Worm (Caenorhabditis elegans) whole organism, L1 larva: ENCODE results near the gene exc-1.

Experiments
- C04F5.9 ChIP-seq: sonication (generic microtip); optimal IDR thresholded peaks from 2 replicates; lab custom pipeline; 2016; ENCODE audit warnings: missing genetic modification characterization, missing compliant biosample characterization
- aha-1 ChIP-seq: fragments of 150-350 bp; optimal IDR thresholded peaks from 2 replicates; lab custom pipeline; 2014; ENCODE audit warnings: missing biosample characterization, missing genetic modification characterization
- alr-1 ChIP-seq: fragments of 200-800 bp; sonication (Bioruptor generic); optimal IDR thresholded peaks from 2 replicates; lab custom pipeline; 2018; ENCODE audit warnings: borderline replicate concordance, mild to moderate bottlenecking, missing genetic modification characterization, missing compliant biosample characterization
- aly-2 ChIP-seq: fragments of 150-350 bp; optimal IDR thresholded peaks from 2 replicates; lab custom pipeline; 2014; ENCODE audit warnings: missing biosample characterization, missing genetic modification characterization
- ama-1 ChIP-seq: fragments of 150-350 bp; optimal IDR thresholded peaks from 2 replicates; lab custom pipeline; 2014
- blmp-1 ChIP-seq: fragments of 150-350 bp; optimal IDR thresholded peaks from 2 replicates; lab custom pipeline; 2014; ENCODE audit warnings: missing biosample characterization, missing genetic modification characterization
- ceh-82 ChIP-seq, 3 experiments: fragments of 150-350 bp in 1 of 3; sonication (generic microtip) in 2 of 3; optimal IDR thresholded peaks; 2 replicates each; lab custom pipeline; 2014 to 2017; ENCODE audit warnings: missing biosample characterization in 3 of 3, missing genetic modification characterization in 3 of 3
- ceh-88 ChIP-seq: fragments of 200-800 bp; sonication (Bioruptor generic); IDR thresholded peaks from 2 replicates; pipeline ENCODE4 v1.3.6; 2022; ENCODE audit warnings: missing genetic modification characterization, missing compliant biosample characterization
- dsc-1 ChIP-seq: sonication (generic microtip); optimal IDR thresholded peaks from 2 replicates; lab custom pipeline; 2016; ENCODE audit warnings: mild to moderate bottlenecking, missing genetic modification characterization, missing compliant biosample characterization
- efl-1 ChIP-seq, 4 experiments: fragments of 150-350 bp; optimal IDR thresholded peaks in 3 of 4; peaks in 1 of 4; 1 replicate in 1 of 4; 2 replicates in 3 of 4; lab custom pipeline; 2014; ENCODE audit warnings: missing biosample characterization in 2 of 4, missing genetic modification characterization in 2 of 4, missing genetic modification reagents in 2 of 4
- fkh-10 ChIP-seq: sonication (generic microtip); optimal IDR thresholded peaks from 2 replicates; lab custom pipeline; 2017; ENCODE audit warnings: missing biosample characterization, missing genetic modification reagents, missing genetic modification characterization
- fkh-4 ChIP-seq: sonication (generic microtip); optimal IDR thresholded peaks from 2 replicates; lab custom pipeline; 2016; ENCODE audit warnings: missing compliant biosample characterization, missing genetic modification characterization, borderline replicate concordance
- hlh-17 ChIP-seq: fragments of 200-800 bp; sonication (Bioruptor generic); optimal IDR thresholded peaks from 2 replicates; lab custom pipeline; 2018; ENCODE audit warnings: missing genetic modification characterization, mild to moderate bottlenecking, missing compliant biosample characterization, moderate library complexity, borderline replicate concordance
- irx-1 ChIP-seq: sonication (generic microtip); optimal IDR thresholded peaks from 2 replicates; lab custom pipeline; 2016; ENCODE audit warnings: missing genetic modification characterization, missing compliant biosample characterization
- jun-1 ChIP-seq: fragments of 150-350 bp; optimal IDR thresholded peaks from 2 replicates; lab custom pipeline; 2014; ENCODE audit warnings: missing biosample characterization, missing genetic modification reagents, missing genetic modification characterization
- lin-13 ChIP-seq: fragments of 150-350 bp; optimal IDR thresholded peaks from 2 replicates; lab custom pipeline; 2014; ENCODE audit warnings: missing biosample characterization, missing genetic modification reagents, missing genetic modification characterization
- lin-14 ChIP-seq: fragments of 200-800 bp; sonication (Bioruptor generic); optimal IDR thresholded peaks from 2 replicates; lab custom pipeline; 2018; ENCODE audit warnings: mild to moderate bottlenecking, missing genetic modification characterization, moderate library complexity, missing compliant biosample characterization
- lin-15B ChIP-seq: fragments of 150-350 bp; sonication (generic microtip); optimal IDR thresholded peaks from 3 replicates; lab custom pipeline; 2014; ENCODE audit warnings: missing biosample characterization, missing genetic modification characterization
- mdl-1 ChIP-seq, 2 experiments: fragments of 150-350 bp; optimal IDR thresholded peaks; 2 replicates each; lab custom pipeline; 2014 to 2017; ENCODE audit warnings: missing biosample characterization in 2 of 2, missing genetic modification characterization in 2 of 2, inconsistent platforms in 1 of 2
- nhr-28 ChIP-seq: fragments of 150-350 bp; optimal IDR thresholded peaks from 2 replicates; lab custom pipeline; 2014; ENCODE audit warnings: missing biosample characterization, missing genetic modification characterization
- nhr-47 ChIP-seq: sonication (generic microtip); optimal IDR thresholded peaks from 2 replicates; lab custom pipeline; 2016; ENCODE audit warnings: mild to moderate bottlenecking, missing genetic modification characterization, moderate library complexity, missing compliant biosample characterization
- nhr-84 ChIP-seq: sonication (generic microtip); optimal IDR thresholded peaks from 2 replicates; lab custom pipeline; 2017; ENCODE audit warnings: missing biosample characterization, missing genetic modification characterization
- nhr-85 ChIP-seq: sonication (generic microtip); peaks from one replicate; lab custom pipeline; 2016; ENCODE audit warnings: missing genetic modification characterization, inconsistent platforms, missing compliant biosample characterization
- nhr-90 ChIP-seq: sonication (generic microtip); optimal IDR thresholded peaks from 2 replicates; lab custom pipeline; 2016; ENCODE audit warnings: mild to moderate bottlenecking, missing genetic modification characterization, missing compliant biosample characterization; ENCODE audit not compliant: poor library complexity
- pax-3 ChIP-seq: fragments of 200-800 bp; sonication (Bioruptor generic); optimal IDR thresholded peaks from 2 replicates; lab custom pipeline; 2018; ENCODE audit warnings: mild to moderate bottlenecking, missing genetic modification characterization, moderate library complexity, missing compliant biosample characterization
- pqm-1 ChIP-seq: sonication (generic microtip); optimal IDR thresholded peaks from 3 replicates; lab custom pipeline; 2017; ENCODE audit warnings: missing biosample characterization, missing genetic modification characterization
- rnt-1 ChIP-seq: sonication (generic microtip); optimal IDR thresholded peaks from 2 replicates; lab custom pipeline; 2016; ENCODE audit warnings: mild to moderate bottlenecking, missing genetic modification characterization, moderate library complexity, missing compliant biosample characterization
- skn-1 ChIP-seq: fragments of 150-350 bp; optimal IDR thresholded peaks from 2 replicates; lab custom pipeline; 2014; ENCODE audit warnings: missing biosample characterization, missing genetic modification characterization
- snu-23 ChIP-seq: sonication (generic microtip); optimal IDR thresholded peaks from 2 replicates; lab custom pipeline; 2016; ENCODE audit warnings: missing genetic modification characterization, missing compliant biosample characterization
- sox-4 ChIP-seq: sonication (generic microtip); optimal IDR thresholded peaks from 2 replicates; lab custom pipeline; 2016; ENCODE audit warnings: missing genetic modification characterization, missing compliant biosample characterization
- sup-37 ChIP-seq: fragments of 200-800 bp; sonication (Bioruptor generic); optimal IDR thresholded peaks from 2 replicates; lab custom pipeline; 2018; ENCODE audit warnings: mild to moderate bottlenecking, missing genetic modification characterization, missing compliant biosample characterization
- swsn-7 ChIP-seq: sonication (generic microtip); optimal IDR thresholded peaks from 2 replicates; lab custom pipeline; 2016; ENCODE audit warnings: missing genetic modification characterization, missing compliant biosample characterization
- tbx-2 ChIP-seq: sonication (generic microtip); optimal IDR thresholded peaks from 2 replicates; lab custom pipeline; 2016; ENCODE audit warnings: missing genetic modification characterization, missing compliant biosample characterization
- unc-30 ChIP-seq: sonication (generic microtip); optimal IDR thresholded peaks from 2 replicates; lab custom pipeline; 2017; ENCODE audit warnings: missing biosample characterization, missing genetic modification characterization
- vab-15 ChIP-seq: sonication (generic microtip); optimal IDR thresholded peaks from 2 replicates; lab custom pipeline; 2017; ENCODE audit warnings: missing genotype, mild to moderate bottlenecking, missing genetic modification characterization, missing compliant biosample characterization
- zip-4 ChIP-seq: fragments of 200-800 bp; sonication (Bioruptor generic); optimal IDR thresholded peaks from 2 replicates; lab custom pipeline; 2018; ENCODE audit warnings: mild to moderate bottlenecking, missing genetic modification characterization, moderate library complexity, missing compliant biosample characterization
- ztf-11 ChIP-seq, 2 experiments: sonication (generic microtip); optimal IDR thresholded peaks; 2 replicates each; lab custom pipeline; 2016 to 2017; ENCODE audit warnings: missing genetic modification characterization in 2 of 2, missing biosample characterization in 1 of 2, missing compliant biosample characterization in 1 of 2

Gene exc-1

DNA sequence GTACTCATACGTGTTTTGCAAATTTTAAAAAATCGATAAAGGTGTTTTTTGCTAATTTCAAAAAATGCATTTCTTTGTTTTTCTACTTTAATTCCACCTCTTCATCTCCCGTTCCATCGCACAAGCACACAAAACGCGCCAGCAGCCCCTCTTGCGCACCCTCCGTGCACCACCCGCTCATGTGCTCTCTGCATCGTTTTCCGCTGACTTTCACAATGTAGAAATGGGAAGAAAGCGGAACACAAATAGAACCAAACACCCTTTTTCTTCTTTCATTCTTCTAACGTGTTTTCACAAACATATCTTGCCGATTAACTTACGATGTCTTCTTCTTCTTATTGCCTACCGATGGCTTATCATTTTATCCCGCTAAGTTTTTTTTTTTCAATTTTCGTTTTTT, 15.6 kb upstream of the exc-1 start (continued):
- TF ChIP-seq pax-3 (peak; percentile 26), blmp-1 (tag; lab: Kevin White, UChicago) (peak; percentile 51), mdl-1 (tag; optimal IDR thresholded peaks at IDR 0.05; lab: Kevin White, UChicago) (peak in 1 of 2 experiments; percentile 54), hlh-17 (GFP tag; lab: Kevin White, UChicago) (no peak), efl-1 (optimal IDR thresholded peaks at IDR 0.05; lab: Kevin White, UChicago) (peak; percentile 59 to 65), efl-1 (GFP tag; optimal IDR thresholded peaks at IDR 0.05 in 1 of 2; lab: Kevin White, UChicago) (peak; percentile 44 to 90), irx-1 (tag; lab: Kevin White, UChicago) (peak; percentile 55), fkh-10 (GFP tag; lab: Kevin White, UChicago) (peak; percentile 7), skn-1 (tag; lab: Kevin White, UChicago) (peak; percentile 76), ceh-82 (tag; optimal IDR thresholded peaks at IDR 0.05; lab: Kevin White, UChicago) (peak; percentile 26 to 83 (median 72))

ce11 chrX:15491110-15491509, 13.9 kb upstream of the exc-1 start:
- TF ChIP-seq sox-4 = no peak
- TF ChIP-seq ceh-82 (tag; optimal IDR thresholded peaks at IDR 0.05; lab: Kevin White, UChicago) = no peak
- TF ChIP-seq nhr-47 (tag; lab: Kevin White, UChicago) = no peak
- TF ChIP-seq lin-14 (GFP tag; lab: Kevin White, UChicago) = no peak
- TF ChIP-seq C04F5.9 = no peak
- no peak for TF ChIP-seq pax-3

DNA sequence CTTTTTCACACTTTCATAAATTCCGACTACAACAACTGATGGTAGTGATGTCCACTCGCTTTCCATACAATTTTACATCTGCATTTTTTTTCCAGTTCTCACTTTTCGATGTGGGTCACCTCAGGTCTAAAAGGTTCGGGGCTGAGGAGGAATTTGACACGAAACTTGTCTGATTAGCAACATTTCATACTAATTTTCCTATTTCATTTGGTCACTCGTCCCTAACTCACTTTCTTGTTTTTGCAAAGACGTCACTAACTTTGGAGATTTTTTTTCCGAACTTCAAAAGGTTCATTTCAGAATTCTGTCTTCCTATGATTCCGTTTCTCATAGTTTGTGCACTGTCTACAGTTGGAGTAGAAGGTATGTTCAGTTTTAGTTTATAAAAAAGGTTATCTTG, 10.6 kb upstream of the exc-1 start, which contains the start of gene H13N06.2:
Gene H13N06.2, plus strand, starts transcription at position 301 of the 400 bp plus-strand sequence.
- TF ChIP-seq sup-37 (GFP tag; lab: Kevin White, UChicago) (no peak), nhr-28 (no peak), rnt-1 (no peak), nhr-90 (no peak), ceh-88 (GFP tag; lab: Robert Waterston, UW) (no peak), efl-1 (optimal IDR thresholded peaks at IDR 0.05; lab: Kevin White, UChicago) (no peak), efl-1 (GFP tag; optimal IDR thresholded peaks at IDR 0.05 in 1 of 2; lab: Kevin White, UChicago) (no peak), pqm-1 (tag; lab: Kevin White, UChicago) (no peak), alr-1 (no peak), vab-15 (tag; lab: Kevin White, UChicago) (no peak), zip-4 (GFP tag; lab: Kevin White, UChicago) (no peak), nhr-85 (tag; lab: Kevin White, UChicago) (no peak), ztf-11 (tag; optimal IDR thresholded peaks at IDR 0.05; lab: Kevin White, UChicago) (no peak), dsc-1 (tag; lab: Kevin White, UChicago) (no peak), aha-1 (no peak), swsn-7 (tag; lab: Kevin White, UChicago) (no peak), nhr-84 (tag; lab: Kevin White, UChicago) (no peak), tbx-2 (no peak), jun-1 (tag; lab: Kevin White, UChicago) (no peak), fkh-4 (tag; lab: Kevin White, UChicago) (no peak), irx-1 (tag; lab: Kevin White, UChicago) (no peak)
- TF ChIP-seq, all 84 proteins: peak for 0

- TF ChIP-seq efl-1 (optimal IDR thresholded peaks at IDR 0.05; lab: Kevin White, UChicago) = no peak
- peak in 1 of 2 experiments; percentile 27 for TF ChIP-seq efl-1 (GFP tag; optimal IDR thresholded peaks at IDR 0.05 in 1 of 2; lab: Kevin White, UChicago)
- TF ChIP-seq lin-14 (GFP tag; lab: Kevin White, UChicago) = peak; percentile 25
- TF ChIP-seq ama-1 (lab: Kevin White, UChicago) = no peak
- peak; percentile 3 for TF ChIP-seq nhr-85 (tag; lab: Kevin White, UChicago)
- TF ChIP-seq, all 84 proteins: peak for 3
Observed at ce11 chrX:15487162-15487561, 10.0 kb upstream of the exc-1 start.

ce11 chrX:15485262-15485661, 8.1 kb upstream of the exc-1 start:
- TF ChIP-seq lin-14 (GFP tag; lab: Kevin White, UChicago) = peak; percentile 37
- no peak for TF ChIP-seq vab-15 (tag; lab: Kevin White, UChicago)
- peak; percentile 17 for TF ChIP-seq rnt-1
- no peak for TF ChIP-seq unc-30 (tag; lab: Kevin White, UChicago)
- TF ChIP-seq nhr-85 (tag; lab: Kevin White, UChicago) = peak; percentile 62
- TF ChIP-seq snu-23 (GFP tag; lab: Kevin White, UChicago) = peak; percentile 11
- TF ChIP-seq alr-1 = no peak
- TF ChIP-seq C04F5.9 = no peak
- TF ChIP-seq lin-13 (GFP tag; lab: Kevin White, UChicago) = no peak
- no peak for TF ChIP-seq lin-15B (tag; lab: Kevin White, UChicago)
- TF ChIP-seq aly-2 (tag; lab: Kevin White, UChicago) = no peak
